Fruit fly (Drosophila melanogaster) whole organism, embryonic: ENCODE results near the gene CG43693.
A peak's percentile ranks its signal among the peaks of the same experiment; 100 is the strongest.

Experiments used
- Aef1 ChIP-seq: fragments of 200-800 bp; sonication (Bioruptor generic); IDR thresholded peaks from 3 replicates; pipeline ENCODE4 v1.3.6; 2022; ENCODE audit warnings: missing biosample characterization, missing genetic modification characterization
- Antp ChIP-seq: fragments of 200-800 bp; sonication (Bioruptor generic); optimal IDR thresholded peaks from 3 replicates; lab custom pipeline; 2016; ENCODE audit warnings: missing biosample characterization, missing genetic modification characterization
- CG11456 ChIP-seq: fragments of 200-800 bp; sonication (Bioruptor generic); IDR thresholded peaks from 3 replicates; pipeline ENCODE4 v1.3.6; 2022; ENCODE audit warnings: missing biosample characterization, missing genetic modification characterization
- CG13296 ChIP-seq: fragments of 200-800 bp; sonication (Bioruptor generic); optimal IDR thresholded peaks from 3 replicates; lab custom pipeline; 2018; ENCODE audit warnings: missing biosample characterization, mild to moderate bottlenecking, missing genetic modification characterization
- CG15269 ChIP-seq: fragments of 200-800 bp; sonication (Bioruptor generic); optimal IDR thresholded peaks from 2 replicates; lab custom pipeline; 2018; ENCODE audit warnings: missing biosample characterization, mild to moderate bottlenecking, missing genetic modification characterization, moderate library complexity
- CG17359 ChIP-seq: fragments of 200-800 bp; sonication (Bioruptor generic); optimal IDR thresholded peaks from 3 replicates; lab custom pipeline; 2018; ENCODE audit warnings: missing biosample characterization, mild to moderate bottlenecking, missing genetic modification characterization, moderate library complexity
- CG17385 ChIP-seq: fragments of 200-800 bp; sonication (Bioruptor generic); optimal IDR thresholded peaks from 3 replicates; lab custom pipeline; 2018; ENCODE audit warnings: missing biosample characterization, mild to moderate bottlenecking, missing genetic modification characterization
- CG17912 ChIP-seq: fragments of 200-800 bp; sonication (Bioruptor generic); optimal IDR thresholded peaks from 2 replicates; lab custom pipeline; 2018; ENCODE audit warnings: missing biosample characterization, mild to moderate bottlenecking, missing genetic modification characterization
- CG18599 ChIP-seq: fragments of 200-800 bp; sonication (Bioruptor generic); optimal IDR thresholded peaks from 3 replicates; lab custom pipeline; 2017; ENCODE audit warnings: missing biosample characterization, missing genetic modification characterization, mild to moderate bottlenecking, moderate library complexity, missing genetic modification reagents
- CG2116 ChIP-seq: fragments of 200-800 bp; sonication (Bioruptor generic); optimal IDR thresholded peaks from 3 replicates; lab custom pipeline; 2018; ENCODE audit warnings: missing biosample characterization, mild to moderate bottlenecking, missing genetic modification characterization
- CG32532 ChIP-seq: fragments of 200-800 bp; sonication (Bioruptor generic); IDR thresholded peaks from 2 replicates; pipeline ENCODE4 v1.3.6; 2022; ENCODE audit warnings: missing biosample characterization, missing genetic modification characterization
- CG34376 ChIP-seq: fragments of 200-800 bp; sonication (Bioruptor generic); optimal IDR thresholded peaks from 2 replicates; lab custom pipeline; 2018; ENCODE audit warnings: missing biosample characterization, mild to moderate bottlenecking, missing genetic modification characterization
- CG34422 ChIP-seq: fragments of 200-800 bp; sonication (Bioruptor generic); IDR thresholded peaks from 3 replicates; pipeline ENCODE4 v1.3.6; 2022; ENCODE audit warnings: missing biosample characterization, missing genetic modification characterization
- CG6254 ChIP-seq: fragments of 200-800 bp; sonication (Bioruptor generic); optimal IDR thresholded peaks from 3 replicates; lab custom pipeline; 2017; ENCODE audit warnings: mild to moderate bottlenecking, missing biosample characterization, missing genetic modification reagents, missing genetic modification characterization
- CG8924 ChIP-seq: fragments of 200-800 bp; optimal IDR thresholded peaks from 3 replicates; lab custom pipeline; 2019; ENCODE audit warnings: missing biosample characterization, mild to moderate bottlenecking, missing genetic modification characterization, moderate library complexity
- CG9437 ChIP-seq: fragments of 200-800 bp; sonication (Bioruptor generic); optimal IDR thresholded peaks from 2 replicates; lab custom pipeline; 2018; ENCODE audit warnings: missing biosample characterization, mild to moderate bottlenecking, missing genetic modification characterization
- Camta ChIP-seq: fragments of 200-800 bp; sonication (Bioruptor generic); optimal IDR thresholded peaks from 2 replicates; lab custom pipeline; 2016; ENCODE audit warnings: missing biosample characterization, missing genetic modification characterization
- Deaf1 ChIP-seq: fragments of 200-800 bp; optimal IDR thresholded peaks from 3 replicates; lab custom pipeline; 2019; ENCODE audit warnings: missing biosample characterization, mild to moderate bottlenecking, missing genetic modification characterization, moderate library complexity
- Drgx ChIP-seq: fragments of 200-800 bp; sonication (Bioruptor generic); IDR thresholded peaks from 2 replicates; pipeline ENCODE4 v1.3.6; 2022; ENCODE audit warnings: missing biosample characterization, missing genetic modification characterization
- Hr51 ChIP-seq, 2 experiments: fragments of 200-800 bp; sonication (Bioruptor generic); optimal IDR thresholded peaks; 2 replicates in 1 of 2; 3 replicates in 1 of 2; lab custom pipeline; 2016 to 2018; ENCODE audit warnings: missing biosample characterization in 2 of 2, missing genetic modification characterization in 2 of 2, mild to moderate bottlenecking in 1 of 2, moderate library complexity in 1 of 2
- Hr78 ChIP-seq, 2 experiments: fragments of 200-800 bp in 1 of 2; fragments of >200 bp in 1 of 2; sonication (Bioruptor generic) in 1 of 2; optimal IDR thresholded peaks; 2 replicates each; lab custom pipeline; 2017 to 2019; ENCODE audit warnings: missing biosample characterization in 2 of 2, missing genetic modification characterization in 2 of 2, mild to moderate bottlenecking in 1 of 2, moderate library complexity in 1 of 2
- Med ChIP-seq: fragments of 200-800 bp; sonication (Bioruptor generic); peaks from one replicate; lab custom pipeline; 2016; ENCODE audit warnings: missing biosample characterization, missing genetic modification characterization, mild to moderate bottlenecking, inconsistent platforms, moderate library complexity
- NC2α ChIP-seq: fragments of 200-800 bp; sonication (Bioruptor generic); optimal IDR thresholded peaks from 2 replicates; lab custom pipeline; 2016; ENCODE audit warnings: missing biosample characterization, missing genetic modification characterization
- Nf-YB ChIP-seq: fragments of 200-800 bp; sonication (Bioruptor generic); optimal IDR thresholded peaks from 3 replicates; lab custom pipeline; 2019; ENCODE audit warnings: missing biosample characterization, mild to moderate bottlenecking, missing genetic modification characterization, moderate library complexity
- Optix ChIP-seq: fragments of 200-800 bp; sonication (Bioruptor generic); IDR thresholded peaks from 3 replicates; pipeline ENCODE4 v1.3.6; 2022; ENCODE audit warnings: missing biosample characterization, missing genetic modification characterization
- PHDP ChIP-seq: fragments of 200-800 bp; sonication (Bioruptor generic); optimal IDR thresholded peaks from 3 replicates; lab custom pipeline; 2018; ENCODE audit warnings: missing biosample characterization, mild to moderate bottlenecking, missing genetic modification characterization, moderate library complexity
- Ravus ChIP-seq: fragments of 200-800 bp; sonication (Bioruptor generic); IDR thresholded peaks from 2 replicates; pipeline ENCODE4 v1.3.6; 2022; ENCODE audit warnings: missing biosample characterization, missing genetic modification characterization
- Scr ChIP-seq: fragments of 200-800 bp; sonication (Bioruptor generic); IDR thresholded peaks from 2 replicates; pipeline ENCODE4 v1.3.6; 2022; ENCODE audit warnings: missing biosample characterization, missing genetic modification characterization; ENCODE audit not compliant: partially characterized antibody
- abd-A ChIP-seq: fragments of 200-800 bp; sonication (Bioruptor generic); optimal IDR thresholded peaks from 3 replicates; lab custom pipeline; 2019; ENCODE audit warnings: missing biosample characterization, mild to moderate bottlenecking, missing genetic modification characterization, moderate library complexity
- amos ChIP-seq: fragments of 200-800 bp; sonication (Bioruptor generic); IDR thresholded peaks from 2 replicates; pipeline ENCODE4 v1.3.6; 2022; ENCODE audit warnings: missing biosample characterization, missing genetic modification characterization; ENCODE audit not compliant: partially characterized antibody
- cg ChIP-seq: fragments of 200-800 bp; sonication (Bioruptor generic); optimal IDR thresholded peaks from 3 replicates; lab custom pipeline; 2019; ENCODE audit warnings: missing biosample characterization, mild to moderate bottlenecking, missing genetic modification characterization, moderate library complexity
- cwo ChIP-seq: fragments of 200-800 bp; sonication (Bioruptor generic); optimal IDR thresholded peaks from 3 replicates; lab custom pipeline; 2017; ENCODE audit warnings: missing biosample characterization, missing genetic modification characterization, mild to moderate bottlenecking, moderate library complexity, missing genetic modification reagents
- dpn ChIP-seq, 2 experiments: fragments of 200-800 bp; sonication (Bioruptor generic); optimal IDR thresholded peaks; 3 replicates each; lab custom pipeline; 2016; ENCODE audit warnings: missing biosample characterization in 2 of 2, missing genetic modification characterization in 2 of 2
- esg ChIP-seq: fragments of 200-800 bp; sonication (Bioruptor generic); conservative IDR thresholded peaks from 2 replicates; pipeline ENCODE4 v1.3.6; 2022; ENCODE audit warnings: missing biosample characterization, missing genetic modification characterization
- inv ChIP-seq: fragments of 200-800 bp; sonication (Bioruptor generic); IDR thresholded peaks from 2 replicates; pipeline ENCODE4 v1.3.6; 2022; ENCODE audit warnings: missing biosample characterization, missing genetic modification characterization; ENCODE audit not compliant: partially characterized antibody
- ken ChIP-seq: fragments of 200-800 bp; sonication (Bioruptor generic); IDR thresholded peaks from 3 replicates; pipeline ENCODE4 v1.3.6; 2022; ENCODE audit warnings: missing biosample characterization, missing genetic modification characterization
- klu ChIP-seq: fragments of 200-800 bp; sonication (Bioruptor generic); IDR thresholded peaks from 2 replicates; pipeline ENCODE4 v1.3.6; 2022; ENCODE audit warnings: missing biosample characterization, missing genetic modification characterization
- lilli ChIP-seq: fragments of 200-800 bp; sonication (Bioruptor generic); optimal IDR thresholded peaks from 3 replicates; lab custom pipeline; 2016; ENCODE audit warnings: missing biosample characterization, missing genetic modification characterization
- nmo ChIP-seq: fragments of 200-800 bp; sonication (Bioruptor generic); optimal IDR thresholded peaks from 2 replicates; lab custom pipeline; 2018; ENCODE audit warnings: missing biosample characterization, mild to moderate bottlenecking, missing genetic modification characterization, moderate library complexity
- oc ChIP-seq: fragments of 200-800 bp; sonication (Bioruptor generic); optimal IDR thresholded peaks from 2 replicates; lab custom pipeline; 2018; ENCODE audit warnings: missing biosample characterization, mild to moderate bottlenecking, missing genetic modification characterization, moderate library complexity
- pita ChIP-seq: fragments of 200-800 bp; sonication (Bioruptor generic); optimal IDR thresholded peaks from 2 replicates; lab custom pipeline; 2017; ENCODE audit warnings: missing biosample characterization, mild to moderate bottlenecking, missing genetic modification characterization
- pros ChIP-seq: fragments of 200-800 bp; sonication (Bioruptor generic); optimal IDR thresholded peaks from 3 replicates; lab custom pipeline; 2019; ENCODE audit warnings: missing biosample characterization, mild to moderate bottlenecking, missing genetic modification characterization, moderate library complexity
- sqz ChIP-seq: fragments of 200-800 bp; sonication (Bioruptor generic); optimal IDR thresholded peaks from 3 replicates; lab custom pipeline; 2018; ENCODE audit warnings: missing biosample characterization, mild to moderate bottlenecking, missing genetic modification characterization
- sr ChIP-seq: fragments of 200-800 bp; sonication (Bioruptor generic); IDR thresholded peaks from 3 replicates; pipeline ENCODE4 v1.3.6; 2022; ENCODE audit warnings: missing biosample characterization, missing genetic modification characterization
- sug ChIP-seq: fragments of 200-800 bp; optimal IDR thresholded peaks from 2 replicates; lab custom pipeline; 2019; ENCODE audit warnings: missing biosample characterization, mild to moderate bottlenecking, missing genetic modification characterization, moderate library complexity
- trh ChIP-seq: fragments of 200-800 bp; sonication (Bioruptor generic); optimal IDR thresholded peaks from 2 replicates; lab custom pipeline; 2016; ENCODE audit warnings: missing biosample characterization, missing genetic modification characterization
- tx ChIP-seq: fragments of 200-800 bp; sonication (Bioruptor generic); optimal IDR thresholded peaks from 2 replicates; lab custom pipeline; 2016; ENCODE audit warnings: missing biosample characterization, missing genetic modification characterization

CG43693 gene

dm6 chr3L:11010410-11010827 lies 40.8 kb downstream of the CG43693 start (continued):
- TF ChIP-seq PHDP (tag; lab: Kevin White, UChicago) (peak; percentile 3), pros (GFP tag; lab: Kevin White, UChicago) (peak; percentile 64), CG9437 (GFP tag; lab: Kevin White, UChicago) (peak; percentile 9), CG17385 (GFP tag; lab: Kevin White, UChicago) (peak; percentile 34), oc (tag; lab: Kevin White, UChicago) (peak; percentile 3), nmo (peak; percentile 78), cwo (GFP tag; lab: Kevin White, UChicago) (peak; percentile 45), CG18599 (no peak), CG15269 (tag; lab: Kevin White, UChicago) (no peak), klu (GFP tag; lab: Robert Waterston, UW) (peak; percentile 48; the same call in 1 of the 2 replicates), abd-A (peak; percentile 83), sug (no peak), Med (GFP tag; lab: Kevin White, UChicago) (no peak), CG8924 (tag; lab: Kevin White, UChicago) (peak; percentile 40), dpn (GFP tag; optimal IDR thresholded peaks at IDR 0.05; lab: Kevin White, UChicago) (peak in 1 of 2 experiments; percentile 5), CG2116 (no peak), CG6254 (GFP tag; lab: Kevin White, UChicago) (peak; percentile 19)
- TF ChIP-seq, all 482 proteins: peak for 106

- 0 out of 2 replicates have a peak, but pooled peaks have one; percentile 23 for TF ChIP-seq Scr (GFP tag; lab: Robert Waterston, UW)
- TF ChIP-seq Deaf1: peak; percentile 84
- no peak for TF ChIP-seq CG13296 (GFP tag; lab: Kevin White, UChicago)
- no peak for TF ChIP-seq Antp
- no peak for TF ChIP-seq trh (GFP tag; lab: Kevin White, UChicago)
- peak; percentile 29; the same call in 1 of the 2 replicates for TF ChIP-seq CG32532 (GFP tag; lab: Robert Waterston, UW)
- peak; percentile 1 for TF ChIP-seq lilli (GFP tag; lab: Kevin White, UChicago)
- peak; percentile 23; the same call in 1 of the 2 replicates for TF ChIP-seq amos
- peak; percentile 50; the same call in 1 of the 3 replicates for TF ChIP-seq CG34422 (GFP tag; lab: Robert Waterston, UW)
- peak; percentile 99 for TF ChIP-seq Nf-YB (GFP tag; lab: Kevin White, UChicago)
- TF ChIP-seq CG17912: no peak
- no peak for TF ChIP-seq tx (GFP tag; lab: Kevin White, UChicago)
- peak; percentile 55 for TF ChIP-seq Ravus
- TF ChIP-seq pita (GFP tag; lab: Kevin White, UChicago): no peak
- TF ChIP-seq CG11456 (GFP tag; lab: Robert Waterston, UW): no peak
- peak in 1 of 2 experiments; percentile 30 for TF ChIP-seq Hr78 (GFP tag; optimal IDR thresholded peaks at IDR 0.05; lab: Kevin White, UChicago)
- peak; percentile 9 for TF ChIP-seq nmo
- TF ChIP-seq Optix: no peak
- TF ChIP-seq cg (GFP tag; lab: Kevin White, UChicago): peak; percentile 99
- TF ChIP-seq NC2α: no peak
- TF ChIP-seq sqz (GFP tag; lab: Kevin White, UChicago): peak; percentile 92
- peak; percentile 21 for TF ChIP-seq CG17359
- TF ChIP-seq Camta (GFP tag; lab: Kevin White, UChicago): no peak
- TF ChIP-seq oc (tag; lab: Kevin White, UChicago): peak; percentile 27
- TF ChIP-seq Aef1 (GFP tag; lab: Robert Waterston, UW): 0 out of 3 replicates have a peak, but pooled peaks have one; percentile 8
- peak; percentile 31 for TF ChIP-seq CG34376 (GFP tag; lab: Kevin White, UChicago)
- no peak for TF ChIP-seq inv (GFP tag; lab: Robert Waterston, UW)
- no peak for TF ChIP-seq ken (GFP tag; lab: Robert Waterston, UW)
- peak; percentile 81 for TF ChIP-seq sr (GFP tag; lab: Robert Waterston, UW)
- no peak for TF ChIP-seq esg (GFP tag; lab: Robert Waterston, UW)
- TF ChIP-seq Hr51 (GFP tag; optimal IDR thresholded peaks at IDR 0.05; lab: Kevin White, UChicago): no peak
- TF ChIP-seq Drgx (GFP tag; lab: Robert Waterston, UW): peak; percentile 83
Measured at dm6 chr3L:11009000-11009794, 42.0 kb downstream of the CG43693 start, which contains the start of gene klu. klu (minus strand) TSS chr3L:11009188.
